Worm (Caenorhabditis elegans) whole organism, mixed stage, embryonic: ENCODE measurements around the gene srbc-66.

Source experiments
- blmp-1 ChIP-seq: fragments of 150-350 bp; optimal IDR thresholded peaks from 2 replicates; lab custom pipeline; 2014; ENCODE audit warnings: missing biosample characterization, missing genetic modification characterization
- ceh-43 ChIP-seq: fragments of 200-800 bp; sonication (Bioruptor generic); optimal IDR thresholded peaks from 2 replicates; lab custom pipeline; 2018; ENCODE audit warnings: mild to moderate bottlenecking, missing genetic modification characterization, moderate library complexity, missing compliant biosample characterization
- drap-1 ChIP-seq: fragments of 200-800 bp; sonication (Bioruptor generic); optimal IDR thresholded peaks from 3 replicates; lab custom pipeline; 2018; ENCODE audit warnings: mild to moderate bottlenecking, missing genetic modification characterization, missing compliant biosample characterization
- elt-3 ChIP-seq: fragments of 150-350 bp; optimal IDR thresholded peaks from 2 replicates; lab custom pipeline; 2014; ENCODE audit warnings: missing biosample characterization, missing genetic modification characterization
- lsy-2 ChIP-seq: fragments of 150-350 bp; optimal IDR thresholded peaks from 2 replicates; lab custom pipeline; 2014; ENCODE audit warnings: missing biosample characterization, missing genetic modification characterization
- nhr-237 ChIP-seq: fragments of 150-350 bp; optimal IDR thresholded peaks from 2 replicates; lab custom pipeline; 2014; ENCODE audit warnings: missing biosample characterization, missing genetic modification characterization
- snpc-4 ChIP-seq: fragments of 150-350 bp; optimal IDR thresholded peaks from 2 replicates; lab custom pipeline; 2014; ENCODE audit warnings: missing biosample characterization, missing genetic modification characterization
- tbx-8 ChIP-seq: fragments of 200-800 bp; sonication (Bioruptor generic); optimal IDR thresholded peaks from 2 replicates; lab custom pipeline; 2018; ENCODE audit warnings: mild to moderate bottlenecking, missing genetic modification characterization, moderate library complexity, missing compliant biosample characterization
- unc-120 ChIP-seq: sonication (generic microtip); optimal IDR thresholded peaks from 2 replicates; lab custom pipeline; 2017; ENCODE audit warnings: missing genetic modification characterization, missing compliant biosample characterization; ENCODE audit not compliant: poor library complexity, severe bottlenecking
- unc-62 ChIP-seq: fragments of 150-350 bp; optimal IDR thresholded peaks from 2 replicates; lab custom pipeline; 2014; ENCODE audit warnings: missing biosample characterization, missing genetic modification reagents, missing genetic modification characterization
- ztf-11 ChIP-seq: fragments of 150-350 bp; optimal IDR thresholded peaks from 2 replicates; lab custom pipeline; 2014; ENCODE audit warnings: missing biosample characterization, missing genetic modification characterization

ce11 chrV:3552740-3553469 lies 22.4 kb downstream of the srbc-66 start, which contains the start of gene T24A6.20:
- TF ChIP-seq tbx-8 (no peak), ceh-43 (no peak), elt-3 (tag; lab: Kevin White, UChicago) (no peak), ztf-11 (tag; lab: Kevin White, UChicago) (no peak), lsy-2 (tag; lab: Kevin White, UChicago) (no peak), unc-120 (tag; lab: Kevin White, UChicago) (no peak), unc-62 (GFP tag; lab: Kevin White, UChicago) (no peak), snpc-4 (tag; lab: Kevin White, UChicago) (no peak), blmp-1 (tag; lab: Kevin White, UChicago) (no peak), drap-1 (GFP tag; lab: Kevin White, UChicago) (no peak), nhr-237 (no peak)
